Fruit fly (Drosophila melanogaster): ENCODE results near the gene ND-42.

Gene ND-42

DNA sequence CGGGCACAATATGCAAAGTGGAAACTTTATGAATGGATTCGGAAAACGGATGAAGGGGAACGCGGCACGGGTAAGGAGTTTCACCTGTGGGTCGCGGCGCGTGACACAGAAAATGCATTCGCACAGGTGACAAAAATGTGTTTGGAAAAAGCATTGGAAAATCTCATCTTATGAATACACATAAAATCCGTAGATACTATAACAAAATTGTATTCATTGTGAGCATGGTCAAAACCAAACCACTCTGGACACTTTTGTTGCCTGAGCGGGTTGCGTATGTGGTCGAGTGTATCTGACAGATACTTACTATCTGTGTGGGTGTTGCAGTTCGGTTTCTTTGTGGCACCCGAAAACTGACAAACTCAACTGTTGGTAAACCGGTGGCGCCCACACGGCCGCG is 12.0 kb downstream of the ND-42 start (continued):
- no peak for TF ChIP-seq PHDP (tag; optimal IDR thresholded peaks at IDR 0.05)
- peak; percentile 39 for TF ChIP-seq phol (tag; optimal IDR thresholded peaks at IDR 0.05)
- peak; percentile 52; the same call in 2 of the 3 replicates for TF ChIP-seq CG11093 (GFP tag; IDR thresholded peaks at IDR 0.05)
- TF ChIP-seq CG7271 (tag; optimal IDR thresholded peaks at IDR 0.05): no peak
- TF ChIP-seq Kr (GFP tag; optimal IDR thresholded peaks at IDR 0.05): no peak
- no peak for TF ChIP-seq nerfin-2 (GFP tag; IDR thresholded peaks at IDR 0.05; ENCODE audit: partially characterized antibody)
- TF ChIP-seq CG15011 (GFP tag; optimal IDR thresholded peaks at IDR 0.05): no peak
- TF ChIP-seq CG14860 (GFP tag; IDR thresholded peaks at IDR 0.05; ENCODE audit: partially characterized antibody): no peak
- TF ChIP-seq mam (GFP tag; optimal IDR thresholded peaks at IDR 0.05): no peak
- peak; percentile 5 for TF ChIP-seq fd64A (GFP tag; optimal IDR thresholded peaks at IDR 0.05)
- TF ChIP-seq CG3847 (GFP tag; IDR thresholded peaks at IDR 0.05): peak; percentile 34; the same call in 1 of the 2 replicates
- TF ChIP-seq pan (optimal IDR thresholded peaks at IDR 0.05): no peak
- TF ChIP-seq pan (GFP tag; optimal IDR thresholded peaks at IDR 0.05 in 1 of 2, IDR thresholded peaks at IDR 0.05 in 1 of 2): peak in 1 of 2 experiments; percentile 79
- TF ChIP-seq Rx (GFP tag; IDR thresholded peaks at IDR 0.05): peak; percentile 72
- TF ChIP-seq tap (tag; optimal IDR thresholded peaks at IDR 0.05): no peak
- TF ChIP-seq NC2α (GFP tag; optimal IDR thresholded peaks at IDR 0.05): no peak
- TF ChIP-seq dm (GFP tag; optimal IDR thresholded peaks at IDR 0.05): no peak
- TF ChIP-seq Atf3 (GFP tag; optimal IDR thresholded peaks at IDR 0.05): no peak
- no peak for TF ChIP-seq CG10565 (GFP tag; optimal IDR thresholded peaks at IDR 0.05)
- no peak for TF ChIP-seq aop (GFP tag; IDR thresholded peaks at IDR 0.05)
- TF ChIP-seq da (GFP tag; optimal IDR thresholded peaks at IDR 0.05): no peak
- TF ChIP-seq ken (GFP tag; IDR thresholded peaks at IDR 0.05): peak; percentile 61; the same call in 1 of the 3 replicates
- TF ChIP-seq otp (GFP tag; IDR thresholded peaks at IDR 0.05): peak; percentile 68; the same call in 1 of the 3 replicates
- peak; percentile 49 for TF ChIP-seq CG4404 (GFP tag; IDR thresholded peaks at IDR 0.05)
- TF ChIP-seq CG11504 (tag; optimal IDR thresholded peaks at IDR 0.05): no peak
- TF ChIP-seq chif (GFP tag; optimal IDR thresholded peaks at IDR 0.05): peak in 1 of 2 experiments; percentile 9
- TF ChIP-seq pb (GFP tag; optimal IDR thresholded peaks at IDR 0.05): no peak
- TF ChIP-seq Neu2 (GFP tag; optimal IDR thresholded peaks at IDR 0.05; ENCODE audit: borderline replicate concordance): no peak
- TF ChIP-seq ind (GFP tag; optimal IDR thresholded peaks at IDR 0.05): peak; percentile 30
- TF ChIP-seq CG12659 (GFP tag; optimal IDR thresholded peaks at IDR 0.05): peak; percentile 34
- no peak for TF ChIP-seq CG13894 (tag; optimal IDR thresholded peaks at IDR 0.05)
- TF ChIP-seq dmrt99B (tag; optimal IDR thresholded peaks at IDR 0.05): no peak
- TF ChIP-seq Sry-β (GFP tag; optimal IDR thresholded peaks at IDR 0.05): no peak
- TF ChIP-seq CG10462 (GFP tag; optimal IDR thresholded peaks at IDR 0.05): no peak
- no peak for TF ChIP-seq CG34376 (GFP tag; optimal IDR thresholded peaks at IDR 0.05)
- TF ChIP-seq CG11247 (GFP tag; IDR thresholded peaks at IDR 0.05): peak; percentile 51; the same call in 1 of the 2 replicates
- TF ChIP-seq zfh1 (GFP tag; IDR thresholded peaks at IDR 0.05): peak; percentile 86
- no peak for TF ChIP-seq fru (optimal IDR thresholded peaks at IDR 0.05)
- no peak for TF ChIP-seq CG3407 (GFP tag; optimal IDR thresholded peaks at IDR 0.05)
- peak; percentile 74; the same call in 1 of the 2 replicates for TF ChIP-seq sim (GFP tag; IDR thresholded peaks at IDR 0.05)
- no peak for TF ChIP-seq yki (optimal IDR thresholded peaks at IDR 0.05)
- TF ChIP-seq org-1 (GFP tag; optimal IDR thresholded peaks at IDR 0.05): peak; percentile 42
- TF ChIP-seq Camta (GFP tag; optimal IDR thresholded peaks at IDR 0.05): peak; percentile 2
- TF ChIP-seq Chrac-16 (GFP tag; optimal IDR thresholded peaks at IDR 0.05): peak; percentile 17
- no peak for TF ChIP-seq Dfd (GFP tag; optimal IDR thresholded peaks at IDR 0.05)
- TF ChIP-seq CG9817 (tag; optimal IDR thresholded peaks at IDR 0.05): no peak
- no peak for TF ChIP-seq zen (tag; optimal IDR thresholded peaks at IDR 0.05)
- TF ChIP-seq abd-A (tag; optimal IDR thresholded peaks at IDR 0.05): no peak
- TF ChIP-seq Dref (GFP tag; IDR thresholded peaks at IDR 0.05): no peak
- TF ChIP-seq CG1024 (GFP tag; IDR thresholded peaks at IDR 0.05): peak; percentile 47; the same call in 1 of the 2 replicates
- no peak for TF ChIP-seq usp (GFP tag; optimal IDR thresholded peaks at IDR 0.05)
- peak; percentile 52 for TF ChIP-seq oc (tag; optimal IDR thresholded peaks at IDR 0.05)

All from whole organism, embryonic.